Fruit fly (Drosophila melanogaster) whole organism, pupa: ENCODE results near the gene GlyRS.

Source experiments
- CG34367 ChIP-seq: fragments of 200-800 bp; sonication (Bioruptor generic); optimal IDR thresholded peaks from 2 replicates; lab custom pipeline; 2018; ENCODE audit warnings: missing biosample characterization, mild to moderate bottlenecking, missing genetic modification characterization
- CG9948 ChIP-seq: fragments of 200-800 bp; sonication (Bioruptor generic); optimal IDR thresholded peaks from 2 replicates; lab custom pipeline; 2018; ENCODE audit warnings: missing biosample characterization, mild to moderate bottlenecking, missing genetic modification characterization, moderate library complexity
- fd96Ca ChIP-seq: fragments of 200-800 bp; sonication (Bioruptor generic); IDR thresholded peaks from 3 replicates; pipeline ENCODE4 v1.3.6; 2022; ENCODE audit warnings: missing biosample characterization, missing genetic modification characterization

- TF ChIP-seq CG9948 (peak; percentile 30), fd96Ca (no peak), CG34367 (tag; lab: Kevin White, UChicago) (no peak)
These were observed 30.8 kb downstream of the GlyRS start for dm6 chr3L:15125717-15126116.
